Fruit fly (Drosophila melanogaster) whole organism, embryonic: Measurements from ENCODE around the gene yellow-f2.

Experiments used
- CG10274 ChIP-seq: fragments of 200-800 bp; sonication (Bioruptor generic); optimal IDR thresholded peaks from 3 replicates; lab custom pipeline; 2017; ENCODE audit warnings: missing biosample characterization, mild to moderate bottlenecking, missing genetic modification characterization
- CG12659 ChIP-seq: fragments of 200-800 bp; sonication (Bioruptor generic); optimal IDR thresholded peaks from 3 replicates; lab custom pipeline; 2017; ENCODE audit warnings: mild to moderate bottlenecking, missing biosample characterization, missing genetic modification reagents, missing genetic modification characterization
- CG1647 ChIP-seq: fragments of 200-800 bp; sonication (Bioruptor generic); optimal IDR thresholded peaks from 3 replicates; lab custom pipeline; 2016; ENCODE audit warnings: missing biosample characterization, missing genetic modification characterization
- CG16863 ChIP-seq: fragments of 200-800 bp; sonication (Bioruptor generic); optimal IDR thresholded peaks from 3 replicates; lab custom pipeline; 2016; ENCODE audit warnings: missing biosample characterization, missing genetic modification characterization
- CG17829 ChIP-seq: fragments of 200-800 bp; optimal IDR thresholded peaks from 2 replicates; lab custom pipeline; 2019; ENCODE audit warnings: missing biosample characterization, mild to moderate bottlenecking, missing genetic modification characterization, moderate library complexity
- CG2889 ChIP-seq: fragments of 200-800 bp; sonication (Bioruptor generic); IDR thresholded peaks from 3 replicates; pipeline ENCODE4 v1.3.6; 2022; ENCODE audit warnings: missing biosample characterization, missing genetic modification characterization
- CG32532 ChIP-seq: fragments of 200-800 bp; sonication (Bioruptor generic); IDR thresholded peaks from 2 replicates; pipeline ENCODE4 v1.3.6; 2022; ENCODE audit warnings: missing biosample characterization, missing genetic modification characterization
- CG34224 ChIP-seq: fragments of 200-800 bp; sonication (Bioruptor generic); IDR thresholded peaks from 3 replicates; pipeline ENCODE4 v1.3.6; 2022; ENCODE audit warnings: missing biosample characterization, missing genetic modification characterization; ENCODE audit not compliant: partially characterized antibody
- CG3995 ChIP-seq: fragments of 200-800 bp; sonication (Bioruptor generic); optimal IDR thresholded peaks from 3 replicates; lab custom pipeline; 2016; ENCODE audit warnings: missing biosample characterization, missing genetic modification characterization
- CG4360 ChIP-seq: fragments of 200-800 bp; sonication (Bioruptor generic); IDR thresholded peaks from 2 replicates; pipeline ENCODE4 v1.3.6; 2022; ENCODE audit warnings: missing biosample characterization, missing genetic modification characterization
- CG5953 ChIP-seq: fragments of 200-800 bp; sonication (Bioruptor generic); IDR thresholded peaks from 2 replicates; pipeline ENCODE4 v1.3.6; 2022; ENCODE audit warnings: missing biosample characterization, missing genetic modification characterization
- CG7745 ChIP-seq: fragments of 200-800 bp; sonication (Bioruptor generic); optimal IDR thresholded peaks from 2 replicates; lab custom pipeline; 2018; ENCODE audit warnings: missing biosample characterization, mild to moderate bottlenecking, missing genetic modification characterization, moderate library complexity
- Camta ChIP-seq: fragments of 200-800 bp; sonication (Bioruptor generic); optimal IDR thresholded peaks from 2 replicates; lab custom pipeline; 2016; ENCODE audit warnings: missing biosample characterization, missing genetic modification characterization
- E2f1 ChIP-seq: fragments of 200-800 bp; sonication (Bioruptor generic); IDR thresholded peaks from 2 replicates; pipeline ENCODE4 v1.3.6; 2022; ENCODE audit warnings: missing biosample characterization, missing genetic modification characterization
- Elba2 ChIP-seq: fragments of 200-800 bp; sonication (Bioruptor generic); optimal IDR thresholded peaks from 3 replicates; lab custom pipeline; 2016; ENCODE audit warnings: missing biosample characterization, missing genetic modification characterization
- HLH54F ChIP-seq: fragments of 200-800 bp; sonication (Bioruptor generic); optimal IDR thresholded peaks from 3 replicates; lab custom pipeline; 2016; ENCODE audit warnings: missing biosample characterization, missing genetic modification characterization
- HLHmδ ChIP-seq: fragments of 200-800 bp; sonication (Bioruptor generic); optimal IDR thresholded peaks from 2 replicates; lab custom pipeline; 2018; ENCODE audit warnings: missing biosample characterization, mild to moderate bottlenecking, missing genetic modification characterization, moderate library complexity
- Hey ChIP-seq: fragments of 200-800 bp; sonication (Bioruptor generic); optimal IDR thresholded peaks from 3 replicates; lab custom pipeline; 2018; ENCODE audit warnings: missing biosample characterization, mild to moderate bottlenecking, missing genetic modification characterization
- Hr3 ChIP-seq: fragments of 200-800 bp; sonication (Bioruptor generic); optimal IDR thresholded peaks from 3 replicates; lab custom pipeline; 2016; ENCODE audit warnings: missing biosample characterization, missing genetic modification characterization
- Kr ChIP-seq: fragments of 200-800 bp; sonication (Bioruptor generic); optimal IDR thresholded peaks from 2 replicates; lab custom pipeline; 2017; ENCODE audit warnings: missing biosample characterization, mild to moderate bottlenecking, missing genetic modification characterization
- Nf-YA ChIP-seq: fragments of 200-800 bp; sonication (Bioruptor generic); IDR thresholded peaks from 2 replicates; pipeline ENCODE4 v1.3.6; 2022; ENCODE audit warnings: missing biosample characterization, missing genetic modification characterization
- Oli ChIP-seq: fragments of 200-800 bp; sonication (Bioruptor generic); optimal IDR thresholded peaks from 2 replicates; lab custom pipeline; 2018; ENCODE audit warnings: missing biosample characterization, mild to moderate bottlenecking, missing genetic modification characterization, moderate library complexity
- Opbp ChIP-seq: fragments of 200-800 bp; sonication (Bioruptor generic); IDR thresholded peaks from 3 replicates; pipeline ENCODE4 v1.3.6; 2022; ENCODE audit warnings: missing biosample characterization, missing genetic modification characterization; ENCODE audit not compliant: partially characterized antibody
- Pdp1 ChIP-seq, 2 experiments: fragments of 200-800 bp; sonication (Bioruptor generic); optimal IDR thresholded peaks; 3 replicates each; lab custom pipeline; 2016; ENCODE audit warnings: missing biosample characterization in 2 of 2, missing genetic modification characterization in 2 of 2, mild to moderate bottlenecking in 1 of 2, moderate library complexity in 1 of 2
- Sin3A ChIP-seq: fragments of >200 bp; optimal IDR thresholded peaks from 2 replicates; lab custom pipeline; 2018
- Six4 ChIP-seq: fragments of 200-800 bp; sonication (Bioruptor generic); optimal IDR thresholded peaks from 2 replicates; lab custom pipeline; 2016; ENCODE audit warnings: missing biosample characterization, missing genetic modification characterization
- corto ChIP-seq: fragments of 200-800 bp; sonication (Bioruptor generic); optimal IDR thresholded peaks from 2 replicates; lab custom pipeline; 2016; ENCODE audit warnings: missing biosample characterization, mild to moderate bottlenecking, missing genetic modification characterization, moderate library complexity
- croc ChIP-seq: fragments of 200-800 bp; sonication (Bioruptor generic); conservative IDR thresholded peaks from 3 replicates; pipeline ENCODE4 v1.3.6; 2022; ENCODE audit warnings: missing biosample characterization, missing genetic modification characterization
- crol ChIP-seq: fragments of 200-800 bp; sonication (Bioruptor generic); IDR thresholded peaks from 2 replicates; pipeline ENCODE4 v1.3.6; 2022; ENCODE audit warnings: missing biosample characterization, missing genetic modification characterization
- da ChIP-seq: fragments of 200-800 bp; sonication (Bioruptor generic); optimal IDR thresholded peaks from 2 replicates; lab custom pipeline; 2016; ENCODE audit warnings: missing biosample characterization, missing genetic modification characterization
- disco-r ChIP-seq: fragments of 200-800 bp; sonication (Bioruptor generic); optimal IDR thresholded peaks from 2 replicates; lab custom pipeline; 2016; ENCODE audit warnings: missing biosample characterization, missing genetic modification characterization
- dmrt11E ChIP-seq: fragments of 200-800 bp; sonication (Bioruptor generic); optimal IDR thresholded peaks from 3 replicates; lab custom pipeline; 2018; ENCODE audit warnings: missing biosample characterization, mild to moderate bottlenecking, missing genetic modification characterization, moderate library complexity
- dysf ChIP-seq: fragments of 200-800 bp; sonication (Bioruptor generic); IDR thresholded peaks from 3 replicates; pipeline ENCODE4 v1.3.6; 2022; ENCODE audit warnings: missing biosample characterization, missing genetic modification characterization
- fd3F ChIP-seq: fragments of 200-800 bp; sonication (Bioruptor generic); optimal IDR thresholded peaks from 2 replicates; lab custom pipeline; 2018; ENCODE audit warnings: missing biosample characterization, mild to moderate bottlenecking, missing genetic modification characterization, moderate library complexity
- fu2 ChIP-seq: fragments of 200-800 bp; sonication (Bioruptor generic); optimal IDR thresholded peaks from 2 replicates; lab custom pipeline; 2016; ENCODE audit warnings: missing biosample characterization, missing genetic modification characterization
- gro ChIP-seq: fragments of 200-800 bp; sonication (Bioruptor generic); optimal IDR thresholded peaks from 2 replicates; lab custom pipeline; 2016; ENCODE audit warnings: missing biosample characterization, missing genetic modification characterization
- gt ChIP-seq: fragments of 200-800 bp; sonication (Bioruptor generic); IDR thresholded peaks from 2 replicates; pipeline ENCODE4 v1.3.6; 2022; ENCODE audit warnings: missing biosample characterization, missing genetic modification characterization
- hth ChIP-seq: fragments of >200 bp; optimal IDR thresholded peaks from 2 replicates; lab custom pipeline; 2017; ENCODE audit warnings: inconsistent platforms
- inv ChIP-seq: fragments of 200-800 bp; sonication (Bioruptor generic); IDR thresholded peaks from 2 replicates; pipeline ENCODE4 v1.3.6; 2022; ENCODE audit warnings: missing biosample characterization, missing genetic modification characterization; ENCODE audit not compliant: partially characterized antibody
- kay ChIP-seq: fragments of 200-800 bp; sonication (Bioruptor generic); optimal IDR thresholded peaks from 2 replicates; lab custom pipeline; 2016; ENCODE audit warnings: missing biosample characterization, missing genetic modification characterization
- otp ChIP-seq: fragments of 200-800 bp; sonication (Bioruptor generic); IDR thresholded peaks from 3 replicates; pipeline ENCODE4, ENCODE4 v1.3.6; 2022; ENCODE audit warnings: missing biosample characterization, missing genetic modification characterization
- pfk ChIP-seq: fragments of 200-800 bp; sonication (Bioruptor generic); optimal IDR thresholded peaks from 2 replicates; lab custom pipeline; 2018; ENCODE audit warnings: missing biosample characterization, mild to moderate bottlenecking, missing genetic modification characterization, moderate library complexity
- rib ChIP-seq: fragments of 200-800 bp; sonication (Bioruptor generic); IDR thresholded peaks from 2 replicates; pipeline ENCODE4 v1.3.6; 2022; ENCODE audit warnings: missing biosample characterization, missing genetic modification characterization
- run ChIP-seq: fragments of 200-800 bp; sonication (Bioruptor generic); optimal IDR thresholded peaks from 3 replicates; lab custom pipeline; 2018; ENCODE audit warnings: missing biosample characterization, mild to moderate bottlenecking, missing genetic modification characterization
- seq ChIP-seq: fragments of 200-800 bp; sonication (Bioruptor generic); IDR thresholded peaks from 2 replicates; pipeline ENCODE4 v1.3.6; 2022; ENCODE audit warnings: missing biosample characterization, missing genetic modification characterization
- slbo ChIP-seq: fragments of 200-800 bp; sonication (Bioruptor generic); IDR thresholded peaks from 2 replicates; pipeline ENCODE4 v1.3.6; 2022; ENCODE audit warnings: missing biosample characterization, missing genetic modification characterization
- stc ChIP-seq: fragments of 200-800 bp; sonication (Bioruptor generic); IDR thresholded peaks from 2 replicates; pipeline ENCODE4 v1.3.6; 2022; ENCODE audit warnings: missing biosample characterization, missing genetic modification characterization
- zfh2 ChIP-seq: fragments of 200-800 bp; sonication (Bioruptor generic); optimal IDR thresholded peaks from 2 replicates; lab custom pipeline; 2016; ENCODE audit warnings: missing biosample characterization, missing genetic modification characterization

yellow-f2 gene

dm6 chr3R:13030257-13031173 is 35.6 kb upstream of the yellow-f2 start, which contains the start of the genes CG46281 and CG46280 (continued):
- TF ChIP-seq CG16863 (GFP tag; lab: Kevin White, UChicago) (peak; percentile 22), CG1647 (GFP tag; lab: Kevin White, UChicago) (peak; percentile 25), CG3995 (GFP tag; lab: Kevin White, UChicago) (no peak), Kr (GFP tag; lab: Kevin White, UChicago) (no peak), Six4 (no peak), corto (GFP tag; lab: Kevin White, UChicago) (no peak), dmrt11E (tag; lab: Kevin White, UChicago) (peak; percentile 19), croc (no peak), inv (GFP tag; lab: Robert Waterston, UW) (0 out of 2 replicates have a peak, but pooled peaks have one; percentile 24), stc (GFP tag; lab: Robert Waterston, UW) (no peak), hth (no peak), Camta (peak; percentile 24), Hr3 (peak; percentile 24), rib (GFP tag; lab: Robert Waterston, UW) (no peak), Oli (tag; lab: Kevin White, UChicago) (no peak), Nf-YA (GFP tag; lab: Robert Waterston, UW) (no peak), CG4360 (GFP tag; lab: Robert Waterston, UW) (no peak), seq (GFP tag; lab: Robert Waterston, UW) (no peak), Opbp (GFP tag; lab: Robert Waterston, UW) (peak; percentile 61; the same call in 1 of the 3 replicates)

dm6 chr3R:13018995-13019394 is 24.0 kb upstream of the yellow-f2 start:
- TF ChIP-seq zfh2, result no peak
- TF ChIP-seq otp, result no peak
- TF ChIP-seq CG7745, result no peak
- no peak for TF ChIP-seq Pdp1 (GFP tag; optimal IDR thresholded peaks at IDR 0.05; lab: Kevin White, UChicago)
- no peak for TF ChIP-seq Sin3A (lab: Kevin White, UChicago)
- no peak for TF ChIP-seq dysf (GFP tag; lab: Robert Waterston, UW)
- TF ChIP-seq disco-r, result no peak
- no peak for TF ChIP-seq HLH54F (GFP tag; lab: Kevin White, UChicago)
- TF ChIP-seq fd3F (GFP tag; lab: Kevin White, UChicago), result no peak
- no peak for TF ChIP-seq Hey (tag; lab: Kevin White, UChicago)
- no peak for TF ChIP-seq fu2
- TF ChIP-seq CG34224 (GFP tag; lab: Robert Waterston, UW), result no peak

dm6 chr3R:13018284-13018900 is 23.4 kb upstream of the yellow-f2 start:
- TF ChIP-seq E2f1 (GFP tag; lab: Robert Waterston, UW) (no peak), fd3F (GFP tag; lab: Kevin White, UChicago) (no peak), CG12659 (GFP tag; lab: Kevin White, UChicago) (no peak), Elba2 (no peak), run (peak; percentile 55), gt (GFP tag; lab: Robert Waterston, UW) (no peak), CG10274 (no peak), HLHmδ (no peak), CG2889 (GFP tag; lab: Robert Waterston, UW) (no peak), CG5953 (no peak), gro (peak; percentile 1), da (no peak), pfk (peak; percentile 1), CG32532 (GFP tag; lab: Robert Waterston, UW) (0 out of 2 replicates have a peak, but pooled peaks have one; percentile 8), kay (GFP tag; lab: Kevin White, UChicago) (no peak), crol (GFP tag; lab: Robert Waterston, UW) (peak; percentile 21; the same call in 1 of the 2 replicates), CG17829 (tag; lab: Kevin White, UChicago) (no peak), slbo (GFP tag; lab: Robert Waterston, UW) (0 out of 2 replicates have a peak, but pooled peaks have one; percentile 12)
